Fruit fly (Drosophila melanogaster): ENCODE measurements around the gene CG17681.

DNA sequence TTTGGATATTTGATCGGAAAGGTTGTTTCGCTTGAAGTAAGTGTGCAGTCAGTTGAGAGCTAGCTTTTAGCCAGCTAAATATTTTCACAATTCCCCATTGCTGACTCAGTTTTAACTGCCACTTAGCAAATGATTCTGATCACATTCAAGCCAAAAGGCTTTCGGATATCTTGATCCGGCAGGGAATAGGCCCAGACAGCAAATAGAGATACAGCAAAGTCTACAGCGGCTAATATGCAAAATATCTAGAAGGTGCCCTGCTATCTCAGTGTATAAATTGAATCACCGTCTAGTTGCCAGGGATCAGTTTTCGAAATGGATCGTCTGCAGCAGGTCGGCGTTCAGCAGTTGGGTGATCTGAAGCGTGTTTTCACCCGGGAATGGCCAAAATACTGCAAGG is 1.6 kb downstream of the CG17681 start, which contains the start of gene CG15155:
- TF ChIP-seq pan (optimal IDR thresholded peaks at IDR 0.05) (no peak), br (GFP tag; optimal IDR thresholded peaks at IDR 0.05) (no peak), h (GFP tag; optimal IDR thresholded peaks at IDR 0.05) (no peak), dl (GFP tag; optimal IDR thresholded peaks at IDR 0.05; ENCODE audit: insufficient read depth in 1 of 2, partially characterized antibody in 2 of 2) (no peak), psq (GFP tag; optimal IDR thresholded peaks at IDR 0.05) (no peak), tai (GFP tag; optimal IDR thresholded peaks at IDR 0.05) (no peak), HLH106 (tag; optimal IDR thresholded peaks at IDR 0.05) (no peak)

Data from whole organism, wandering third instar larva.